Fruit fly (Drosophila melanogaster) Kc167 (cell line): ENCODE results near the gene SmydA-2.

Experiments
- Myc ChIP-seq: fragments of >200 bp; optimal IDR thresholded peaks from 2 replicates; lab custom pipeline; 2017; ENCODE audit warnings: missing external identifiers
- Sin3A ChIP-seq: fragments of >200 bp; optimal IDR thresholded peaks from 2 replicates; lab custom pipeline; 2018; ENCODE audit warnings: missing external identifiers
- h ChIP-seq: fragments of >200 bp; optimal IDR thresholded peaks from 3 replicates; lab custom pipeline; 2018; ENCODE audit warnings: missing external identifiers
- insv ChIP-seq: fragments of >200 bp; optimal IDR thresholded peaks from 3 replicates; lab custom pipeline; 2018; ENCODE audit warnings: missing external identifiers
- psq ChIP-seq: fragments of >200 bp; optimal IDR thresholded peaks from 2 replicates; lab custom pipeline; 2017; ENCODE audit warnings: missing external identifiers
- ttk ChIP-seq: sonication (Bioruptor generic); optimal IDR thresholded peaks from 2 replicates; lab custom pipeline; 2017; ENCODE audit warnings: missing external identifiers

Gene SmydA-2

dm6 chr3L:19003220-19003619 is at the start of gene SmydA-2:
Gene SmydA-2 (minus strand): TSS chr3L:19003252.
- TF ChIP-seq insv, result no peak

dm6 chr3L:19051926-19052325 is 48.9 kb upstream of the SmydA-2 start, which contains the start of gene Acp76A:
Gene Acp76A (minus strand): TSS chr3L:19052026.
- TF ChIP-seq ttk (lab: Kevin White, UChicago) (no peak), h (no peak), Myc (no peak), Sin3A (no peak), psq (lab: Kevin White, UChicago) (no peak), insv (no peak)

dm6 chr3L:19049669-19050510 is 46.8 kb upstream of the SmydA-2 start:
- TF ChIP-seq h (no peak), psq (lab: Kevin White, UChicago) (no peak), Sin3A (no peak)

- TF ChIP-seq ttk (lab: Kevin White, UChicago), result no peak
- TF ChIP-seq psq (lab: Kevin White, UChicago), result no peak
- no peak for TF ChIP-seq h
- no peak for TF ChIP-seq insv
- TF ChIP-seq Sin3A, result no peak
- TF ChIP-seq Myc, result no peak
These were observed 45.7 kb upstream of the SmydA-2 start for dm6 chr3L:19048761-19049160.

- TF ChIP-seq h (no peak), Myc (no peak), insv (no peak), psq (lab: Kevin White, UChicago) (no peak)
These were observed 45.2 kb upstream of the SmydA-2 start for dm6 chr3L:19048257-19048656.

- TF ChIP-seq Sin3A, result no peak
These were observed 43.5 kb upstream of the SmydA-2 start for dm6 chr3L:19046389-19047042.

- TF ChIP-seq Sin3A (no peak), Myc (no peak), h (no peak), ttk (lab: Kevin White, UChicago) (no peak), psq (lab: Kevin White, UChicago) (no peak), insv (no peak)
These were observed 42.4 kb upstream of the SmydA-2 start, which contains the start of gene nkd for dm6 chr3L:19045299-19046025. Gene nkd (minus strand): TSS chr3L:19045449.

dm6 chr3L:19044589-19045298 is 41.7 kb upstream of the SmydA-2 start:
- TF ChIP-seq h (no peak), psq (lab: Kevin White, UChicago) (no peak), ttk (lab: Kevin White, UChicago) (no peak), Myc (no peak), insv (no peak), Sin3A (no peak)

dm6 chr3L:19043464-19044034 is 40.5 kb upstream of the SmydA-2 start:
- TF ChIP-seq h (no peak), psq (lab: Kevin White, UChicago) (no peak), Myc (no peak), insv (no peak), Sin3A (no peak), ttk (lab: Kevin White, UChicago) (no peak)

dm6 chr3L:19042501-19042900 is 39.4 kb upstream of the SmydA-2 start:
- TF ChIP-seq insv, result no peak
- TF ChIP-seq psq (lab: Kevin White, UChicago), result no peak
- no peak for TF ChIP-seq ttk (lab: Kevin White, UChicago)
- no peak for TF ChIP-seq Myc
- TF ChIP-seq h, result no peak
- TF ChIP-seq Sin3A, result no peak

dm6 chr3L:19041665-19042385 is 38.8 kb upstream of the SmydA-2 start:
- TF ChIP-seq Myc, result no peak
- no peak for TF ChIP-seq h
- TF ChIP-seq psq (lab: Kevin White, UChicago), result no peak
- no peak for TF ChIP-seq Sin3A
- TF ChIP-seq insv, result no peak
- no peak for TF ChIP-seq ttk (lab: Kevin White, UChicago)

- TF ChIP-seq h (no peak), ttk (lab: Kevin White, UChicago) (no peak), psq (lab: Kevin White, UChicago) (no peak), Sin3A (no peak), Myc (no peak), insv (no peak)
These were observed 38.1 kb upstream of the SmydA-2 start for dm6 chr3L:19041161-19041560.
